Worm (Caenorhabditis elegans): ENCODE measurements around the gene C44B12.3.

The C44B12.3 gene

DNA sequence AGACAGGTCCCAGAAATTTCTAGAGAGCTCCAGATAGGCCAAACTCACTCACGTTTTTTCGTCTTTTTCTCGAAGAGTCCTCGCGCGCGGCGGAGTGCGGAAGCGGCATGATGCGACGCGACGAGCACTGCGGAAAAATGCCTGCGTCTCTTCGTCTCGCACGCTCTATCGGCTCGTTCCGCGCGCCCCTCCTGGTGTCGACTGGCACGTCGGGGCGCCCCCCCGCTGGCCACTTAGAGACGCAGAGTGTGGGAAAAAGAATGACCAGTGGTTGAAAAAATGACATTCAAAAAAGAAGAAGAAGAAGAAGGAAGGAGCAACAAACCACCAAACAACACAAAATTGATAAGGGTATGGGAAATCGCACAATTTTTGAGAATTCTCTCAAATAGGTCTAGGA, 37.1 kb upstream of the C44B12.3 start, which contains the start of gene znf-782 (continued):
- TF ChIP-seq ceh-88 (GFP tag; IDR thresholded peaks at IDR 0.05) (no peak), nhr-90 (tag; optimal IDR thresholded peaks at IDR 0.05; ENCODE audit: poor library complexity) (no peak), jun-1 (tag; optimal IDR thresholded peaks at IDR 0.05) (peak; percentile 57)

DNA sequence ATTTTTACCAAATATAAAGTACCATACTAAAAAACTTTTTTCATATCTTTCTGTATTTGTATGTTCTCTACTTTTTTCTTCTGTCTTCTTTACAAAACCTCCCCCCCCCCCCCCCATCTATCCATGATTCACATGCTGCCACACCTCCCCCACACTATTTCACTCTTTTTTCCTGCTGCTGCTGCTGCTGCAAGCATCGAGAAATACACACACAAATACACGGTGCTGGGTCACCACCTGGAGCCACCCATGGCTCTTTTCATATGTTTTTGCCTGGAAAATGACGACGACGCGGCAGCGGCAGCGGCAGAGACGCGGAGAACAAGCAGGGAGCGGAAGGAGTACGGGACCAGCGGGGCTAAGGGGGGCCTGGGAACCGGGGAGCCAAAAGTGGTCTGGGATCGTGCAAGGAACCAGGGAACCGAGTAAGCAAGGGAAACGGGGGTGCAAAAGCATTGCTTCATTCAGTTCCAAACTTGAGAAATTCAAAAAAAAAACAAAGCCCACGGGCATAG, 35.8 kb upstream of the C44B12.3 start:
- no peak for TF ChIP-seq egl-13 (tag; optimal IDR thresholded peaks at IDR 0.05)
- TF ChIP-seq nhr-90 (tag; optimal IDR thresholded peaks at IDR 0.05; ENCODE audit: poor library complexity) = no peak
- TF ChIP-seq hpl-2 (GFP tag; optimal IDR thresholded peaks at IDR 0.05) = no peak
- TF ChIP-seq unc-62 (GFP tag; optimal IDR thresholded peaks at IDR 0.05) = no peak
- no peak for TF ChIP-seq ceh-90 (tag; optimal IDR thresholded peaks at IDR 0.05)
- no peak for TF ChIP-seq xbp-1 (tag; optimal IDR thresholded peaks at IDR 0.05)
- no peak for TF ChIP-seq snpc-4 (tag; optimal IDR thresholded peaks at IDR 0.05)
- TF ChIP-seq aha-1 (tag; optimal IDR thresholded peaks at IDR 0.05) = no peak
- TF ChIP-seq nhr-47 (tag; optimal IDR thresholded peaks at IDR 0.05) = no peak
- no peak for TF ChIP-seq C16A3.4 (tag; optimal IDR thresholded peaks at IDR 0.05)
- no peak for TF ChIP-seq ama-1 (optimal IDR thresholded peaks at IDR 0.05)
- no peak for TF ChIP-seq C34B4.2 (tag; optimal IDR thresholded peaks at IDR 0.05)

DNA sequence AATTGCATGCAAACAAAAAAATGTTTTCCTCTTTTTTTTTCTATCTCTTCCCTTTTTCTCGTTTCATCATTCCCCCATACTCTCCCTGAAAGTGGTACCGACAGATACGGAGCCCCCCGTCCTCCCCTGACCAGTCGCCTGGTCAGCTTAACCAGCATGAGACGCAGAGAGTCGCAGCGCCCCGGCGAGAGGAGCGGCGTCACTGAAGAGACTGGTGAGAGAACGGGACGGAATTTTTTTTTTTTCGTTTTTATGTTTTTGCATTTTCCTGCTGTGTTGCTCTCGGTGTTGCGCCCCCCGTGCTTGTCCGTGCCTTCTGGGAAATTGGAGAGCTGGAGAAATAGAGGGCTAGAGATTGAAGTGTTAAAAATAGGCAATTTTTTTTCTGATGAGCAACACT, 34.2 kb upstream of the C44B12.3 start:
- TF ChIP-seq mdl-1 (tag; optimal IDR thresholded peaks at IDR 0.05) (peak in 1 of 2 experiments; percentile 64), lin-13 (GFP tag; optimal IDR thresholded peaks at IDR 0.05) (peak; percentile 53), unc-98 (GFP tag; IDR thresholded peaks at IDR 0.05) (no peak), lin-15B (tag; optimal IDR thresholded peaks at IDR 0.05) (no peak), rnt-1 (tag; optimal IDR thresholded peaks at IDR 0.05) (peak; percentile 71), efl-3 (GFP tag; optimal IDR thresholded peaks at IDR 0.05) (no peak), nhr-12 (tag; optimal IDR thresholded peaks at IDR 0.05) (no peak), zip-4 (GFP tag; optimal IDR thresholded peaks at IDR 0.05) (no peak), unc-86 (tag; optimal IDR thresholded peaks at IDR 0.05) (peak; percentile 90), nhr-19 (GFP tag; conservative IDR thresholded peaks at IDR 0.05) (peak; percentile 45), elt-3 (tag; optimal IDR thresholded peaks at IDR 0.05) (no peak), sox-4 (tag; optimal IDR thresholded peaks at IDR 0.05) (peak; percentile 43), fkh-8 (tag; optimal IDR thresholded peaks at IDR 0.05) (peak; percentile 94), swsn-7 (tag; optimal IDR thresholded peaks at IDR 0.05) (peak; percentile 88), sptf-1 (tag; optimal IDR thresholded peaks at IDR 0.05) (no peak), elt-2 (tag; optimal IDR thresholded peaks at IDR 0.05) (peak; percentile 23), ztf-4 (tag; optimal IDR thresholded peaks at IDR 0.05) (peak; percentile 85), fkh-4 (tag; optimal IDR thresholded peaks at IDR 0.05; ENCODE audit: borderline replicate concordance) (no peak), nhr-20 (tag; optimal IDR thresholded peaks at IDR 0.05) (peak; percentile 22), ceh-82 (tag; optimal IDR thresholded peaks at IDR 0.05) (peak; percentile 52 to 83 (median 67)), nhr-28 (tag; optimal IDR thresholded peaks at IDR 0.05) (no peak), pag-3 (tag; optimal IDR thresholded peaks at IDR 0.05; ENCODE audit: borderline replicate concordance, insufficient read depth) (peak; percentile 22), mef-2 (tag; optimal IDR thresholded peaks at IDR 0.05) (no peak), ama-1 (optimal IDR thresholded peaks at IDR 0.05) (no peak), lin-14 (GFP tag; optimal IDR thresholded peaks at IDR 0.05) (peak; percentile 97), ceh-90 (tag; optimal IDR thresholded peaks at IDR 0.05) (no peak), nhr-71 (tag; optimal IDR thresholded peaks at IDR 0.05) (peak; percentile 87), skn-1 (tag; optimal IDR thresholded peaks at IDR 0.05) (peak; percentile 85), lsy-2 (tag; optimal IDR thresholded peaks at IDR 0.05) (peak; percentile 73 to 83), xbp-1 (tag; optimal IDR thresholded peaks at IDR 0.05) (peak; percentile 53), nhr-90 (tag; optimal IDR thresholded peaks at IDR 0.05; ENCODE audit: poor library complexity) (no peak), aly-2 (tag; optimal IDR thresholded peaks at IDR 0.05) (peak; percentile 60), nhr-76 (tag; optimal IDR thresholded peaks at IDR 0.05) (no peak), F16B12.6 (tag; optimal IDR thresholded peaks at IDR 0.05) (peak; percentile 10), nhr-77 (tag; optimal IDR thresholded peaks at IDR 0.05) (peak; percentile 77), fkh-10 (GFP tag; optimal IDR thresholded peaks at IDR 0.05) (peak; percentile 97), efl-1 (optimal IDR thresholded peaks at IDR 0.05) (peak; percentile 64 to 71), efl-1 (GFP tag; optimal IDR thresholded peaks at IDR 0.05 in 1 of 2) (peak; percentile 35 to 93), dsc-1 (tag; optimal IDR thresholded peaks at IDR 0.05) (peak; percentile 35), tbx-2 (tag; optimal IDR thresholded peaks at IDR 0.05) (peak; percentile 71)
